Worm (Caenorhabditis elegans): ENCODE results near the gene T08H10.3.

The T08H10.3 gene

DNA sequence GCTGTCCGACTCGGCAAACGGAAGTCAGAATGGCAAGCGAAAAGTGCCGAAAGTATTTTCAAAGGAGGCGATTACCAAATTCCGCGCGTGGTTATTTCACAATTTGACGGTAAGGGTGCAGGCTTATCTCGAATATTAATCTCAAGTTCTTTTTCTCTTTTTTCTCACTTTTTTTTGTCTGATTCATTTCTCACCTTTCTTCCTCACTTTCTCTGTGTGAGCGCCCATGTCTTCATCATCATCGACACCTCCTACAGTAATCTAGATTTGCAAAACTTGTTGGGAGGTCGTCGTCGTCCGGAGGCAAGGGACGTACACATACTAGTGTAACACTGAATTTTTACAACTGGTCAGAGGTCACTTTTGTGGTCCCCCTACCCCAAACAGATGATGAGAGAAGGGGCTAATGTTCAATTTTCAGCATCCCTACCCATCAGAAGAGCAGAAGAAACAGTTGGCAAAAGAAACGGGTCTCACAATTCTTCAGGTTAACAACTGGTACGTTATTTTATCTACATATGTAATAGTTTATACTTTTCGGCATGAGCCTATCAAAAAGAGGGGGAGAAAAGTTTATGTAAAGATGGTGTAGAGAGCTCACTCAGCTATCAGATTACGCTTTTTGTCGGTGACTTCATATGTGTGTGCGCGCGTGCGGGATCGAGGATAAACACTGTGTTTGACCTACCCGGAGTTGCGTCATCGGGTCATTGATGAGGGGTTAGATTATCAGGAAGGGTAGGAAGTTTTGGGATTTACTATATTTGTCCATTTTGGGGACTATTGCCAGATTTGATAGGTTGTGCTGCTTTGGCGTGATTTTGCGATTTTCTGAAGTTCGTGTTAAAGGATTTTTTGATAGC lies 34.5 kb downstream of the T08H10.3 start:
- TF ChIP-seq tlp-1 (tag; optimal IDR thresholded peaks at IDR 0.05) (peak; percentile 9), ceh-82 (tag; optimal IDR thresholded peaks at IDR 0.05) (no peak), nhr-76 (tag; optimal IDR thresholded peaks at IDR 0.05) (no peak), fkh-4 (tag; optimal IDR thresholded peaks at IDR 0.05; ENCODE audit: borderline replicate concordance) (no peak), lin-13 (GFP tag; optimal IDR thresholded peaks at IDR 0.05) (no peak), nhr-85 (tag) (peak; percentile 78), vab-15 (tag; optimal IDR thresholded peaks at IDR 0.05) (no peak), lin-14 (GFP tag; optimal IDR thresholded peaks at IDR 0.05) (peak; percentile 40), lsy-2 (tag; optimal IDR thresholded peaks at IDR 0.05) (peak in 1 of 2 experiments; percentile 60), lir-3 (tag; optimal IDR thresholded peaks at IDR 0.05; ENCODE audit: poor library complexity) (no peak), efl-1 (optimal IDR thresholded peaks at IDR 0.05) (no peak), efl-1 (GFP tag; optimal IDR thresholded peaks at IDR 0.05 in 1 of 2) (peak in 1 of 2 experiments; percentile 76), efl-3 (GFP tag; optimal IDR thresholded peaks at IDR 0.05) (no peak), blmp-1 (tag; optimal IDR thresholded peaks at IDR 0.05) (peak; percentile 88), nhr-90 (tag; optimal IDR thresholded peaks at IDR 0.05; ENCODE audit: poor library complexity) (no peak)

DNA sequence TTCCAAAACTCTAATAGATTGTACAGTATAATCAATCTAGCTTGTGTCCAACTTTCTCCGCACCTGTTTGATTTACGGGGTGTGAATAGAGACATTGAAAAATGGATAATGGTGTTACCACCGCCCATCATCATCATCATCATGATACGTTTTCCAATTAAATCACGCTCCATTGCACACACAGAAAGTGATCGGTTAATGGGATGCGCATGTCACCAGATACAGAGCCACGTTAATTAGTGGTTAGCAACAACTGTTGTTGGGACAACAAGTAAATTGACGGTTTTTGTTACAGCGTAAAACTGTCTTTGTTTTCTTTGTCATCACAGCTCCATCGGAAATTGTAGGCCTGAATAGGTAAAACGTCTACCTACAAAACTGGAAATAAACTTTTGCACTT lies 35.5 kb downstream of the T08H10.3 start:
- TF ChIP-seq pqm-1 (tag; optimal IDR thresholded peaks at IDR 0.05) (no peak), Y116A8C.19 (tag; optimal IDR thresholded peaks at IDR 0.05; ENCODE audit: borderline replicate concordance) (no peak), tbx-2 (tag; optimal IDR thresholded peaks at IDR 0.05) (peak; percentile 3), ces-1 (GFP tag; optimal IDR thresholded peaks at IDR 0.05) (no peak), grh-1 (GFP tag; IDR thresholded peaks at IDR 0.05) (no peak), aly-2 (tag; optimal IDR thresholded peaks at IDR 0.05) (no peak), alr-1 (tag; optimal IDR thresholded peaks at IDR 0.05; ENCODE audit: borderline replicate concordance) (no peak), tlp-1 (tag; optimal IDR thresholded peaks at IDR 0.05) (no peak), hpl-2 (GFP tag; optimal IDR thresholded peaks at IDR 0.05) (no peak), skn-1 (tag; optimal IDR thresholded peaks at IDR 0.05) (no peak), nhr-12 (tag; optimal IDR thresholded peaks at IDR 0.05) (no peak), ceh-82 (tag; optimal IDR thresholded peaks at IDR 0.05) (no peak), isw-1 (GFP tag; IDR thresholded peaks at IDR 0.05) (no peak), nhr-28 (tag; optimal IDR thresholded peaks at IDR 0.05) (no peak), mdl-1 (tag; optimal IDR thresholded peaks at IDR 0.05) (no peak), lin-15B (tag; optimal IDR thresholded peaks at IDR 0.05) (no peak), egl-27 (tag; optimal IDR thresholded peaks at IDR 0.05) (no peak), nhr-85 (tag) (peak; percentile 77), blmp-1 (tag; optimal IDR thresholded peaks at IDR 0.05) (peak; percentile 15), ets-5 (GFP tag; IDR thresholded peaks at IDR 0.05) (no peak), swsn-7 (tag; optimal IDR thresholded peaks at IDR 0.05) (no peak), lin-35 (GFP tag; optimal IDR thresholded peaks at IDR 0.05) (no peak), nhr-90 (tag; optimal IDR thresholded peaks at IDR 0.05; ENCODE audit: poor library complexity) (no peak), mep-1 (tag; optimal IDR thresholded peaks at IDR 0.05) (no peak), unc-130 (tag; optimal IDR thresholded peaks at IDR 0.05) (no peak), zag-1 (tag; optimal IDR thresholded peaks at IDR 0.05) (no peak), nhr-20 (tag; optimal IDR thresholded peaks at IDR 0.05) (no peak), C16A3.4 (tag; optimal IDR thresholded peaks at IDR 0.05) (no peak), mab-9 (GFP tag; IDR thresholded peaks at IDR 0.05) (no peak), unc-62 (GFP tag; optimal IDR thresholded peaks at IDR 0.05) (no peak), rnt-1 (tag; optimal IDR thresholded peaks at IDR 0.05) (peak; percentile 10), irx-1 (tag; optimal IDR thresholded peaks at IDR 0.05) (no peak)
